Worm (Caenorhabditis elegans) whole organism, early embryonic: Measurements from ENCODE around the gene T10H4.4.

Experiments used
- B0310.2 ChIP-seq: sonication (generic microtip); optimal IDR thresholded peaks from 2 replicates; lab custom pipeline; 2016; ENCODE audit warnings: mild to moderate bottlenecking, missing genetic modification characterization, missing compliant biosample characterization
- aly-1 ChIP-seq: sonication (generic microtip); optimal IDR thresholded peaks from 2 replicates; lab custom pipeline; 2016; ENCODE audit warnings: missing genetic modification characterization, missing compliant biosample characterization
- ama-1 ChIP-seq: fragments of 150-350 bp; optimal IDR thresholded peaks from 2 replicates; lab custom pipeline; 2014
- ceh-13 ChIP-seq: fragments of 200-800 bp; sonication (Bioruptor generic); optimal IDR thresholded peaks from 2 replicates; lab custom pipeline; 2018; ENCODE audit warnings: mild to moderate bottlenecking, missing genetic modification characterization, missing compliant biosample characterization
- flt-1 ChIP-seq: fragments of 200-800 bp; sonication (Bioruptor generic); IDR thresholded peaks from 2 replicates; pipeline ENCODE4 v1.3.6; 2022; ENCODE audit warnings: missing genetic modification characterization, missing compliant biosample characterization
- hmbx-1 ChIP-seq: sonication (generic microtip); optimal IDR thresholded peaks from 2 replicates; lab custom pipeline; 2016; ENCODE audit warnings: mild to moderate bottlenecking, missing genetic modification characterization, missing compliant biosample characterization
- sea-1 ChIP-seq: fragments of 200-800 bp; sonication (Bioruptor generic); conservative IDR thresholded peaks from 2 replicates; pipeline ENCODE4 v1.3.6; 2022; ENCODE audit warnings: missing genetic modification characterization, missing compliant biosample characterization
- tbx-11 ChIP-seq: fragments of 200-800 bp; sonication (Bioruptor generic); IDR thresholded peaks from 2 replicates; pipeline ENCODE4 v1.3.6; 2022; ENCODE audit warnings: missing genetic modification characterization, missing compliant biosample characterization

DNA sequence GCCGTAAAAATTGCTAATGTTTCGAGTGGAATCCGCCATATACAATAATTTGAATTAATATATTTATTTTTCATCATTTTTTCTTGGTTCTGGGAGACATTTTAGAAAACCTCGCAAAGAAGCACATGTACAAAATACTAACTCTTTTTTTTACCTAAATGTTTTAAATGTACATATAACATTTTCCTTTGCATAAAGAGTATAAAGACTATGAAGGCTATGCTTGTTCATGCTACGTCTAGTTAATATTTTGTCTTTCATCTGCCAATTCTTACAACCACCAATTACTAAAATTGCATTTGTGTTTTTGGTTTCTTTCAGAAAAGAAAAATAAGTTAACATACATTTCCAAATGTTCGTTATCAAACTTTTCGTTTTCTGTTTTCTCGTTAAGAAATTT is 50.8 kb downstream of the T10H4.4 start, which contains the start of gene irld-25:
- TF ChIP-seq B0310.2 (tag; lab: Kevin White, UChicago) (no peak), hmbx-1 (tag; lab: Kevin White, UChicago) (no peak), ama-1 (lab: Kevin White, UChicago) (no peak), flt-1 (no peak), tbx-11 (GFP tag; lab: Robert Waterston, UW) (no peak), sea-1 (GFP tag; lab: Robert Waterston, UW) (no peak), ceh-13 (GFP tag; lab: Kevin White, UChicago) (no peak), aly-1 (tag; lab: Kevin White, UChicago) (no peak)
